Worm (Caenorhabditis elegans): Measurements from ENCODE around the gene Y116A8B.4.

ce11 chrIV:17209309-17209708, 14.3 kb upstream of the Y116A8B.4 start:
- TF ChIP-seq ztf-22 (GFP tag; optimal IDR thresholded peaks at IDR 0.05) (no peak), F37B4.10 (GFP tag; IDR thresholded peaks at IDR 0.05) (no peak), unc-62 (GFP tag; optimal IDR thresholded peaks at IDR 0.05) (no peak), T07F8.4 (tag; optimal IDR thresholded peaks at IDR 0.05) (no peak), akir-1 (GFP tag; optimal IDR thresholded peaks at IDR 0.05) (no peak), rec-8 (tag; optimal IDR thresholded peaks at IDR 0.05) (no peak), F23B12.7 (tag; optimal IDR thresholded peaks at IDR 0.05; ENCODE audit: insufficient read depth) (no peak), aptf-2 (GFP tag; conservative IDR thresholded peaks at IDR 0.05) (no peak), mcd-1 (GFP tag; IDR thresholded peaks at IDR 0.05) (no peak), ama-1 (optimal IDR thresholded peaks at IDR 0.05) (no peak), ama-1 (GFP tag; optimal IDR thresholded peaks at IDR 0.05) (no peak), let-607 (tag; optimal IDR thresholded peaks at IDR 0.05) (no peak), Y53F4B.3 (GFP tag; IDR thresholded peaks at IDR 0.05) (no peak), sdz-38 (tag; optimal IDR thresholded peaks at IDR 0.05) (no peak), snpc-4 (GFP tag; optimal IDR thresholded peaks at IDR 0.05) (no peak), snpc-4 (tag; optimal IDR thresholded peaks at IDR 0.05) (no peak)

All from whole organism, young adult.